Worm (Caenorhabditis elegans) whole organism, L4 larva: ENCODE measurements around the gene oac-59.
"Not testable (repeated sequence)": the region's sequence is repeated elsewhere in the genome, so short reads cannot be mapped to it uniquely, and the experiment has no call there.

Experiments
- ceh-32 ChIP-seq: sonication (generic microtip); optimal IDR thresholded peaks from 2 replicates; lab custom pipeline; 2016; ENCODE audit warnings: mild to moderate bottlenecking, missing genetic modification characterization, missing compliant biosample characterization; ENCODE audit not compliant: poor library complexity
- ceh-62 ChIP-seq: sonication (generic microtip); optimal IDR thresholded peaks from 2 replicates; lab custom pipeline; 2017; ENCODE audit warnings: missing biosample characterization, missing genetic modification characterization
- duxl-1 ChIP-seq: sonication (generic microtip); optimal IDR thresholded peaks from 2 replicates; lab custom pipeline; 2016; ENCODE audit warnings: mild to moderate bottlenecking, missing genetic modification characterization, moderate library complexity, missing compliant biosample characterization; ENCODE audit not compliant: poor library complexity
- lsy-2 ChIP-seq, 2 experiments: fragments of 150-350 bp in 1 of 2; sonication (generic microtip) in 1 of 2; optimal IDR thresholded peaks; 2 replicates each; lab custom pipeline; 2014 to 2017; ENCODE audit warnings: missing biosample characterization in 2 of 2, missing genetic modification characterization in 2 of 2
- nhr-10 ChIP-seq: fragments of 150-350 bp; optimal IDR thresholded peaks from 2 replicates; lab custom pipeline; 2014; ENCODE audit warnings: missing biosample characterization, missing genetic modification characterization
- unc-130 ChIP-seq: sonication (generic microtip); optimal IDR thresholded peaks from 2 replicates; lab custom pipeline; 2016; ENCODE audit warnings: missing genetic modification reagents, missing genetic modification characterization, missing compliant biosample characterization
- zag-1 ChIP-seq: fragments of 150-350 bp; optimal IDR thresholded peaks from 2 replicates; lab custom pipeline; 2014; ENCODE audit warnings: missing biosample characterization, missing genetic modification characterization

- TF ChIP-seq unc-130 (GFP tag; lab: Kevin White, UChicago); zag-1 (tag; lab: Kevin White, UChicago); lsy-2 (tag; optimal IDR thresholded peaks at IDR 0.05; lab: Kevin White, UChicago); ceh-32; duxl-1 (tag; lab: Kevin White, UChicago); ceh-62 (tag; lab: Kevin White, UChicago); nhr-10: not testable (repeated sequence)
These were observed 6.3 kb downstream of the oac-59 start for ce11 chrIV:12294770-12295169.
